Worm (Caenorhabditis elegans) whole organism, L1 larva: Measurements from ENCODE around the gene F48E3.9.

Experiments used
- F16B12.6 ChIP-seq: fragments of 150-350 bp; optimal IDR thresholded peaks from 2 replicates; lab custom pipeline; 2014; ENCODE audit warnings: missing biosample characterization, missing genetic modification characterization
- Y116A8C.19 ChIP-seq: sonication (generic microtip); optimal IDR thresholded peaks from 2 replicates; lab custom pipeline; 2016; ENCODE audit warnings: missing compliant biosample characterization, missing genetic modification characterization, borderline replicate concordance
- aha-1 ChIP-seq: fragments of 150-350 bp; optimal IDR thresholded peaks from 2 replicates; lab custom pipeline; 2014; ENCODE audit warnings: missing biosample characterization, missing genetic modification characterization
- aly-2 ChIP-seq: fragments of 150-350 bp; optimal IDR thresholded peaks from 2 replicates; lab custom pipeline; 2014; ENCODE audit warnings: missing biosample characterization, missing genetic modification characterization
- ama-1 ChIP-seq: fragments of 150-350 bp; optimal IDR thresholded peaks from 2 replicates; lab custom pipeline; 2014
- ceh-63 ChIP-seq: fragments of 200-800 bp; sonication (Bioruptor generic); optimal IDR thresholded peaks from 2 replicates; lab custom pipeline; 2018; ENCODE audit warnings: mild to moderate bottlenecking, missing genetic modification characterization, missing compliant biosample characterization
- ceh-8 ChIP-seq: fragments of 200-800 bp; sonication (Bioruptor generic); optimal IDR thresholded peaks from 2 replicates; lab custom pipeline; 2018; ENCODE audit warnings: mild to moderate bottlenecking, missing genetic modification characterization, moderate library complexity, missing compliant biosample characterization
- ceh-88 ChIP-seq: fragments of 200-800 bp; sonication (Bioruptor generic); IDR thresholded peaks from 2 replicates; pipeline ENCODE4 v1.3.6; 2022; ENCODE audit warnings: missing genetic modification characterization, missing compliant biosample characterization
- dpl-1 ChIP-seq, 3 experiments: fragments of 150-350 bp in 2 of 3; sonication (generic microtip) in 1 of 3; optimal IDR thresholded peaks; 2 replicates each; lab custom pipeline; 2014 to 2017; ENCODE audit warnings: missing biosample characterization in 3 of 3, missing genetic modification characterization in 3 of 3, missing genetic modification reagents in 3 of 3
- efl-1 ChIP-seq, 4 experiments: fragments of 150-350 bp; optimal IDR thresholded peaks in 3 of 4; peaks in 1 of 4; 1 replicate in 1 of 4; 2 replicates in 3 of 4; lab custom pipeline; 2014; ENCODE audit warnings: missing biosample characterization in 2 of 4, missing genetic modification characterization in 2 of 4, missing genetic modification reagents in 2 of 4
- egl-27 ChIP-seq, 2 experiments: fragments of 150-350 bp in 1 of 2; sonication (generic microtip); optimal IDR thresholded peaks; 3 replicates each; lab custom pipeline; 2017 to 2018; ENCODE audit warnings: missing biosample characterization in 2 of 2, missing genetic modification characterization in 2 of 2, missing genetic modification reagents in 2 of 2
- ets-5 ChIP-seq: fragments of 200-800 bp; sonication (Bioruptor generic); IDR thresholded peaks from 2 replicates; pipeline ENCODE4 v1.3.6; 2022; ENCODE audit warnings: missing genetic modification characterization, missing compliant biosample characterization
- fkh-10 ChIP-seq: sonication (generic microtip); optimal IDR thresholded peaks from 2 replicates; lab custom pipeline; 2017; ENCODE audit warnings: missing biosample characterization, missing genetic modification reagents, missing genetic modification characterization
- fkh-8 ChIP-seq: sonication (generic microtip); optimal IDR thresholded peaks from 2 replicates; lab custom pipeline; 2016; ENCODE audit warnings: mild to moderate bottlenecking, missing genetic modification characterization, missing compliant biosample characterization
- fos-1 ChIP-seq: fragments of 150-350 bp; optimal IDR thresholded peaks from 2 replicates; lab custom pipeline; 2014; ENCODE audit warnings: missing biosample characterization, missing genetic modification characterization
- hlh-17 ChIP-seq: fragments of 200-800 bp; sonication (Bioruptor generic); optimal IDR thresholded peaks from 2 replicates; lab custom pipeline; 2018; ENCODE audit warnings: missing genetic modification characterization, mild to moderate bottlenecking, missing compliant biosample characterization, moderate library complexity, borderline replicate concordance
- hlh-4 ChIP-seq: sonication (generic microtip); optimal IDR thresholded peaks from 2 replicates; lab custom pipeline; 2016; ENCODE audit warnings: mild to moderate bottlenecking, missing genetic modification characterization, missing compliant biosample characterization
- hpl-2 ChIP-seq: fragments of 150-350 bp; optimal IDR thresholded peaks from 2 replicates; lab custom pipeline; 2014; ENCODE audit warnings: missing biosample characterization, missing genetic modification reagents, missing genetic modification characterization
- isw-1 ChIP-seq: fragments of 200-800 bp; sonication (Bioruptor generic); IDR thresholded peaks from 2 replicates; pipeline ENCODE4 v1.3.6; 2022; ENCODE audit warnings: missing genetic modification characterization, missing compliant biosample characterization
- lin-14 ChIP-seq: fragments of 200-800 bp; sonication (Bioruptor generic); optimal IDR thresholded peaks from 2 replicates; lab custom pipeline; 2018; ENCODE audit warnings: mild to moderate bottlenecking, missing genetic modification characterization, moderate library complexity, missing compliant biosample characterization
- lin-15B ChIP-seq: fragments of 150-350 bp; sonication (generic microtip); optimal IDR thresholded peaks from 3 replicates; lab custom pipeline; 2014; ENCODE audit warnings: missing biosample characterization, missing genetic modification characterization
- mab-9 ChIP-seq: fragments of 200-800 bp; sonication (Bioruptor generic); IDR thresholded peaks from 2 replicates; pipeline ENCODE4 v1.3.6; 2022; ENCODE audit warnings: missing genetic modification reagents, missing genetic modification characterization, missing compliant biosample characterization
- mef-2 ChIP-seq: fragments of 150-350 bp; optimal IDR thresholded peaks from 2 replicates; lab custom pipeline; 2014; ENCODE audit warnings: missing biosample characterization, missing genetic modification characterization
- nhr-11 ChIP-seq: fragments of 150-350 bp; optimal IDR thresholded peaks from 2 replicates; lab custom pipeline; 2014; ENCODE audit warnings: missing biosample characterization, missing genetic modification characterization
- nhr-12 ChIP-seq: sonication (generic microtip); optimal IDR thresholded peaks from 2 replicates; lab custom pipeline; 2017; ENCODE audit warnings: missing biosample characterization, missing genetic modification characterization
- nhr-19 ChIP-seq: fragments of 200-800 bp; sonication (Bioruptor generic); conservative IDR thresholded peaks from 2 replicates; pipeline ENCODE4 v1.3.6; 2022; ENCODE audit warnings: missing genetic modification characterization, missing compliant biosample characterization
- nhr-20 ChIP-seq: sonication (generic microtip); optimal IDR thresholded peaks from 2 replicates; lab custom pipeline; 2016; ENCODE audit warnings: mild to moderate bottlenecking, missing genetic modification characterization, missing compliant biosample characterization
- nhr-237 ChIP-seq: fragments of 150-350 bp; optimal IDR thresholded peaks from 2 replicates; lab custom pipeline; 2014; ENCODE audit warnings: missing biosample characterization, missing genetic modification characterization
- nhr-28 ChIP-seq: fragments of 150-350 bp; optimal IDR thresholded peaks from 2 replicates; lab custom pipeline; 2014; ENCODE audit warnings: missing biosample characterization, missing genetic modification characterization
- nhr-47 ChIP-seq: sonication (generic microtip); optimal IDR thresholded peaks from 2 replicates; lab custom pipeline; 2016; ENCODE audit warnings: mild to moderate bottlenecking, missing genetic modification characterization, moderate library complexity, missing compliant biosample characterization
- nhr-71 ChIP-seq: sonication (generic microtip); optimal IDR thresholded peaks from 2 replicates; lab custom pipeline; 2016; ENCODE audit warnings: mild to moderate bottlenecking, missing genetic modification characterization, moderate library complexity, missing compliant biosample characterization
- nhr-76 ChIP-seq: sonication (generic microtip); optimal IDR thresholded peaks from 2 replicates; lab custom pipeline; 2017; ENCODE audit warnings: missing biosample characterization, missing genetic modification characterization
- nhr-84 ChIP-seq: sonication (generic microtip); optimal IDR thresholded peaks from 2 replicates; lab custom pipeline; 2017; ENCODE audit warnings: missing biosample characterization, missing genetic modification characterization
- pag-3 ChIP-seq: sonication (generic microtip); optimal IDR thresholded peaks from 2 replicates; lab custom pipeline; 2017; ENCODE audit warnings: missing genetic modification characterization, mild to moderate bottlenecking, missing compliant biosample characterization, antibody characterized with exemption, borderline replicate concordance; ENCODE audit not compliant: insufficient read depth
- pax-3 ChIP-seq: fragments of 200-800 bp; sonication (Bioruptor generic); optimal IDR thresholded peaks from 2 replicates; lab custom pipeline; 2018; ENCODE audit warnings: mild to moderate bottlenecking, missing genetic modification characterization, moderate library complexity, missing compliant biosample characterization
- pqm-1 ChIP-seq: sonication (generic microtip); optimal IDR thresholded peaks from 3 replicates; lab custom pipeline; 2017; ENCODE audit warnings: missing biosample characterization, missing genetic modification characterization
- rnt-1 ChIP-seq: sonication (generic microtip); optimal IDR thresholded peaks from 2 replicates; lab custom pipeline; 2016; ENCODE audit warnings: mild to moderate bottlenecking, missing genetic modification characterization, moderate library complexity, missing compliant biosample characterization
- snpc-4 ChIP-seq: fragments of 150-350 bp; optimal IDR thresholded peaks from 2 replicates; lab custom pipeline; 2014; ENCODE audit warnings: missing biosample characterization, missing genetic modification characterization
- snu-23 ChIP-seq: sonication (generic microtip); optimal IDR thresholded peaks from 2 replicates; lab custom pipeline; 2016; ENCODE audit warnings: missing genetic modification characterization, missing compliant biosample characterization
- sox-4 ChIP-seq: sonication (generic microtip); optimal IDR thresholded peaks from 2 replicates; lab custom pipeline; 2016; ENCODE audit warnings: missing genetic modification characterization, missing compliant biosample characterization
- sptf-1 ChIP-seq: fragments of 150-350 bp; optimal IDR thresholded peaks from 2 replicates; lab custom pipeline; 2014; ENCODE audit warnings: missing biosample characterization, missing genetic modification characterization
- swsn-7 ChIP-seq: sonication (generic microtip); optimal IDR thresholded peaks from 2 replicates; lab custom pipeline; 2016; ENCODE audit warnings: missing genetic modification characterization, missing compliant biosample characterization
- tbx-2 ChIP-seq: sonication (generic microtip); optimal IDR thresholded peaks from 2 replicates; lab custom pipeline; 2016; ENCODE audit warnings: missing genetic modification characterization, missing compliant biosample characterization
- unc-30 ChIP-seq: sonication (generic microtip); optimal IDR thresholded peaks from 2 replicates; lab custom pipeline; 2017; ENCODE audit warnings: missing biosample characterization, missing genetic modification characterization
- unc-62 ChIP-seq: fragments of 150-350 bp; optimal IDR thresholded peaks from 2 replicates; lab custom pipeline; 2014; ENCODE audit warnings: missing biosample characterization, missing genetic modification reagents, missing genetic modification characterization
- unc-86 ChIP-seq: sonication (generic microtip); optimal IDR thresholded peaks from 2 replicates; lab custom pipeline; 2016; ENCODE audit warnings: missing genetic modification characterization, missing compliant biosample characterization
- vab-15 ChIP-seq: sonication (generic microtip); optimal IDR thresholded peaks from 2 replicates; lab custom pipeline; 2017; ENCODE audit warnings: missing genotype, mild to moderate bottlenecking, missing genetic modification characterization, missing compliant biosample characterization
- xbp-1 ChIP-seq: sonication (generic microtip); optimal IDR thresholded peaks from 2 replicates; lab custom pipeline; 2016; ENCODE audit warnings: missing genetic modification characterization, missing compliant biosample characterization
- ztf-11 ChIP-seq, 2 experiments: sonication (generic microtip); optimal IDR thresholded peaks; 2 replicates each; lab custom pipeline; 2016 to 2017; ENCODE audit warnings: missing genetic modification characterization in 2 of 2, missing biosample characterization in 1 of 2, missing compliant biosample characterization in 1 of 2

The F48E3.9 gene

ce11 chrX:7495491-7495890 lies 14.6 kb downstream of the F48E3.9 start, which contains the start of gene try-14:
Gene try-14, minus strand, starts transcription at chrX:7495591.
- TF ChIP-seq Y116A8C.19 (tag; lab: Kevin White, UChicago) (no peak), aly-2 (tag; lab: Kevin White, UChicago) (no peak), unc-62 (GFP tag; lab: Kevin White, UChicago) (no peak), ztf-11 (tag; optimal IDR thresholded peaks at IDR 0.05; lab: Kevin White, UChicago) (no peak), F16B12.6 (tag; lab: Kevin White, UChicago) (no peak), dpl-1 (GFP tag; optimal IDR thresholded peaks at IDR 0.05; lab: Kevin White, UChicago) (no peak), nhr-76 (tag; lab: Kevin White, UChicago) (no peak), vab-15 (tag; lab: Kevin White, UChicago) (no peak), isw-1 (no peak), sptf-1 (tag; lab: Kevin White, UChicago) (no peak), hlh-17 (GFP tag; lab: Kevin White, UChicago) (no peak), pax-3 (no peak), pag-3 (tag; lab: Kevin White, UChicago) (no peak)

DNA sequence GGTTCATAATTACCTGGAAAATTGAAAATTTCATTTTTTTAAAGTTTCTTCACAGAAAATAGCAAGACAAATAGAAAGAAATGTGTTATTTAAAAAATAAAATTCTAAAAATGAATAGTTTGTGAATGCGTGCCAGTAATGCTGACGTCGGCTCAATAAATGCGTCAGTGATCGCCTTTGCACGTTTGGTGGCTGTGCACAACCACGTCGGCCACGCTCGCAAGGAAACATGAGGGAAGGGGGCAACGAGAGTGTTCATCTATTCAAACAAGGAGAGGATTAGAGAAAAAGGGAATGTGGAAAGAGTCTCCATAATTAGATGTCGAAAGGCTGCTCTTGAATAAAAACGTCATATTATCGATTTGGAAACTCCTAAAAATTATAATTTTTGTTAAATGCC lies 20.1 kb downstream of the F48E3.9 start, which contains the start of gene uggt-1:
Gene uggt-1, minus strand, starts transcription at position 13 of the 400 bp plus-strand sequence.
- TF ChIP-seq efl-1 (optimal IDR thresholded peaks at IDR 0.05; lab: Kevin White, UChicago) (peak; percentile 73 to 76), efl-1 (GFP tag; optimal IDR thresholded peaks at IDR 0.05 in 1 of 2; lab: Kevin White, UChicago) (peak; percentile 65 to 95), egl-27 (tag; optimal IDR thresholded peaks at IDR 0.05; lab: Kevin White, UChicago) (peak; percentile 30 to 48), nhr-20 (tag; lab: Kevin White, UChicago) (peak; percentile 94), hlh-17 (GFP tag; lab: Kevin White, UChicago) (no peak), nhr-47 (tag; lab: Kevin White, UChicago) (peak; percentile 94), hlh-4 (tag; lab: Kevin White, UChicago) (no peak), nhr-12 (tag; lab: Kevin White, UChicago) (no peak), hpl-2 (GFP tag; lab: Kevin White, UChicago) (peak; percentile 71), fkh-8 (tag; lab: Kevin White, UChicago) (peak; percentile 97), unc-30 (tag; lab: Kevin White, UChicago) (no peak), aly-2 (tag; lab: Kevin White, UChicago) (no peak), pax-3 (peak; percentile 82), nhr-19 (GFP tag; lab: Robert Waterston, UW) (peak; percentile 86), ceh-88 (peak; percentile 64; the same call in 1 of the 2 replicates), xbp-1 (tag; lab: Kevin White, UChicago) (peak; percentile 99), ets-5 (no peak), sptf-1 (tag; lab: Kevin White, UChicago) (no peak), vab-15 (tag; lab: Kevin White, UChicago) (no peak), isw-1 (peak; percentile 83), tbx-2 (tag; lab: Kevin White, UChicago) (peak; percentile 93), sox-4 (tag; lab: Kevin White, UChicago) (peak; percentile 83), nhr-84 (tag; lab: Kevin White, UChicago) (no peak), fkh-10 (peak; percentile 91), ama-1 (lab: Kevin White, UChicago) (no peak), nhr-237 (peak; percentile 73), nhr-11 (tag; lab: Kevin White, UChicago) (peak; percentile 63), pqm-1 (tag; lab: Kevin White, UChicago) (no peak), unc-86 (tag; lab: Kevin White, UChicago) (peak; percentile 95), ceh-8 (GFP tag; lab: Kevin White, UChicago) (peak; percentile 93), lin-14 (GFP tag; lab: Kevin White, UChicago) (peak; percentile 99), fos-1 (tag; lab: Kevin White, UChicago) (peak; percentile 81), mab-9 (GFP tag; lab: Robert Waterston, UW) (peak; percentile 66), nhr-76 (tag; lab: Kevin White, UChicago) (no peak), nhr-71 (tag; lab: Kevin White, UChicago) (peak; percentile 96), lin-15B (peak; percentile 44), snu-23 (GFP tag; lab: Kevin White, UChicago) (peak; percentile 94), swsn-7 (tag; lab: Kevin White, UChicago) (peak; percentile 96), rnt-1 (tag; lab: Kevin White, UChicago) (peak; percentile 93), aha-1 (peak; percentile 78), ceh-63 (GFP tag; lab: Kevin White, UChicago) (no peak), nhr-28 (tag; lab: Kevin White, UChicago) (no peak), mef-2 (tag; lab: Kevin White, UChicago) (peak; percentile 67), snpc-4 (tag; lab: Kevin White, UChicago) (peak; percentile 76), ztf-11 (tag; optimal IDR thresholded peaks at IDR 0.05; lab: Kevin White, UChicago) (peak in 1 of 2 experiments; percentile 83)
